Fruit fly (Drosophila melanogaster) whole organism, embryonic: Measurements from ENCODE around the gene bun.

ENCODE experiments used
- CG10267 ChIP-seq: fragments of 200-800 bp; sonication (Bioruptor generic); optimal IDR thresholded peaks from 2 replicates; lab custom pipeline; 2018; ENCODE audit warnings: missing biosample characterization, mild to moderate bottlenecking, missing genetic modification characterization, moderate library complexity
- CG12744 ChIP-seq: fragments of 200-800 bp; sonication (Bioruptor generic); optimal IDR thresholded peaks from 2 replicates; lab custom pipeline; 2016; ENCODE audit warnings: missing biosample characterization, missing genetic modification characterization
- CG13424 ChIP-seq: fragments of 200-800 bp; sonication (Bioruptor generic); optimal IDR thresholded peaks from 2 replicates; lab custom pipeline; 2019; ENCODE audit warnings: missing biosample characterization, mild to moderate bottlenecking, missing genetic modification characterization, moderate library complexity
- CG14014 ChIP-seq: fragments of 200-800 bp; sonication (Bioruptor generic); IDR thresholded peaks from 2 replicates; pipeline ENCODE4 v1.3.6; 2022; ENCODE audit warnings: missing biosample characterization, missing genetic modification characterization
- CG14441 ChIP-seq: fragments of 200-800 bp; sonication (Bioruptor generic); IDR thresholded peaks from 2 replicates; pipeline ENCODE4 v1.3.6; 2022; ENCODE audit warnings: missing biosample characterization, missing genetic modification characterization
- CG1529 ChIP-seq: fragments of 200-800 bp; sonication (Bioruptor generic); optimal IDR thresholded peaks from 3 replicates; lab custom pipeline; 2018; ENCODE audit warnings: missing biosample characterization, missing genetic modification characterization
- CG15696 ChIP-seq: fragments of 200-800 bp; sonication (Bioruptor generic); optimal IDR thresholded peaks from 2 replicates; lab custom pipeline; 2019; ENCODE audit warnings: missing biosample characterization, mild to moderate bottlenecking, missing genetic modification characterization, moderate library complexity
- CG17829 ChIP-seq: fragments of 200-800 bp; optimal IDR thresholded peaks from 2 replicates; lab custom pipeline; 2019; ENCODE audit warnings: missing biosample characterization, mild to moderate bottlenecking, missing genetic modification characterization, moderate library complexity
- CG2120 ChIP-seq: fragments of 200-800 bp; sonication (Bioruptor generic); optimal IDR thresholded peaks from 3 replicates; lab custom pipeline; 2016; ENCODE audit warnings: missing biosample characterization, missing genetic modification characterization
- CG2202 ChIP-seq: fragments of 200-800 bp; sonication (Bioruptor generic); optimal IDR thresholded peaks from 2 replicates; lab custom pipeline; 2018; ENCODE audit warnings: missing biosample characterization, mild to moderate bottlenecking, missing genetic modification characterization
- CG30431 ChIP-seq: fragments of 200-800 bp; sonication (Bioruptor generic); optimal IDR thresholded peaks from 2 replicates; lab custom pipeline; 2017; ENCODE audit warnings: missing biosample characterization, missing genetic modification characterization
- CG32532 ChIP-seq: fragments of 200-800 bp; sonication (Bioruptor generic); IDR thresholded peaks from 2 replicates; pipeline ENCODE4 v1.3.6; 2022; ENCODE audit warnings: missing biosample characterization, missing genetic modification characterization
- CG34224 ChIP-seq: fragments of 200-800 bp; sonication (Bioruptor generic); IDR thresholded peaks from 3 replicates; pipeline ENCODE4 v1.3.6; 2022; ENCODE audit warnings: missing biosample characterization, missing genetic modification characterization; ENCODE audit not compliant: partially characterized antibody
- CG4424 ChIP-seq: fragments of 200-800 bp; sonication (Bioruptor generic); optimal IDR thresholded peaks from 3 replicates; lab custom pipeline; 2016; ENCODE audit warnings: missing biosample characterization, missing genetic modification characterization
- CG4854 ChIP-seq: fragments of 200-800 bp; sonication (Bioruptor generic); optimal IDR thresholded peaks from 2 replicates; lab custom pipeline; 2016; ENCODE audit warnings: missing biosample characterization, missing genetic modification characterization, inconsistent platforms
- CG7357 ChIP-seq: fragments of 200-800 bp; sonication (Bioruptor generic); IDR thresholded peaks from 3 replicates; pipeline ENCODE4 v1.3.6; 2022; ENCODE audit warnings: missing biosample characterization, missing genetic modification characterization
- CG7556 ChIP-seq: fragments of 200-800 bp; sonication (Bioruptor generic); optimal IDR thresholded peaks from 2 replicates; lab custom pipeline; 2017; ENCODE audit warnings: missing biosample characterization, mild to moderate bottlenecking, missing genetic modification characterization
- CG7928 ChIP-seq: fragments of 200-800 bp; sonication (Bioruptor generic); optimal IDR thresholded peaks from 2 replicates; lab custom pipeline; 2017; ENCODE audit warnings: missing biosample characterization, mild to moderate bottlenecking, missing genetic modification characterization
- CG8388 ChIP-seq: fragments of 200-800 bp; sonication (Bioruptor generic); optimal IDR thresholded peaks from 2 replicates; lab custom pipeline; 2019; ENCODE audit warnings: missing biosample characterization, mild to moderate bottlenecking, missing genetic modification characterization, moderate library complexity
- CG8765 ChIP-seq: fragments of 200-800 bp; sonication (Bioruptor generic); IDR thresholded peaks from 2 replicates; pipeline ENCODE4 v1.3.6; 2022; ENCODE audit warnings: missing biosample characterization, missing genetic modification characterization
- D19B ChIP-seq: fragments of 200-800 bp; sonication (Bioruptor generic); optimal IDR thresholded peaks from 2 replicates; lab custom pipeline; 2017; ENCODE audit warnings: missing biosample characterization, mild to moderate bottlenecking, missing genetic modification characterization
- Gsc ChIP-seq: fragments of 200-800 bp; sonication (Bioruptor generic); IDR thresholded peaks from 2 replicates; pipeline ENCODE4 v1.3.6; 2022; ENCODE audit warnings: missing biosample characterization, missing genetic modification characterization
- Hr51 ChIP-seq, 2 experiments: fragments of 200-800 bp; sonication (Bioruptor generic); optimal IDR thresholded peaks; 2 replicates in 1 of 2; 3 replicates in 1 of 2; lab custom pipeline; 2016 to 2018; ENCODE audit warnings: missing biosample characterization in 2 of 2, missing genetic modification characterization in 2 of 2, mild to moderate bottlenecking in 1 of 2, moderate library complexity in 1 of 2
- Rx ChIP-seq: fragments of 200-800 bp; sonication (Bioruptor generic); IDR thresholded peaks from 2 replicates; pipeline ENCODE4 v1.3.6; 2022; ENCODE audit warnings: missing biosample characterization, missing genetic modification characterization
- Six4 ChIP-seq: fragments of 200-800 bp; sonication (Bioruptor generic); optimal IDR thresholded peaks from 2 replicates; lab custom pipeline; 2016; ENCODE audit warnings: missing biosample characterization, missing genetic modification characterization
- Sox102F ChIP-seq: fragments of 200-800 bp; sonication (Bioruptor generic); optimal IDR thresholded peaks from 2 replicates; lab custom pipeline; 2018; ENCODE audit warnings: missing biosample characterization, mild to moderate bottlenecking, missing genetic modification characterization, moderate library complexity
- amos ChIP-seq: fragments of 200-800 bp; sonication (Bioruptor generic); IDR thresholded peaks from 2 replicates; pipeline ENCODE4 v1.3.6; 2022; ENCODE audit warnings: missing biosample characterization, missing genetic modification characterization; ENCODE audit not compliant: partially characterized antibody
- bcd ChIP-seq: fragments of 200-800 bp; sonication (Bioruptor generic); optimal IDR thresholded peaks from 2 replicates; lab custom pipeline; 2017; ENCODE audit warnings: missing biosample characterization, mild to moderate bottlenecking, missing genetic modification characterization
- bsh ChIP-seq, 2 experiments: fragments of 200-800 bp; sonication (Bioruptor generic); optimal IDR thresholded peaks; 2 replicates each; lab custom pipeline; 2017 to 2018; ENCODE audit warnings: mild to moderate bottlenecking in 2 of 2, missing biosample characterization in 2 of 2, missing genetic modification characterization in 2 of 2, moderate library complexity in 1 of 2
- dmrt11E ChIP-seq: fragments of 200-800 bp; sonication (Bioruptor generic); optimal IDR thresholded peaks from 3 replicates; lab custom pipeline; 2018; ENCODE audit warnings: missing biosample characterization, mild to moderate bottlenecking, missing genetic modification characterization, moderate library complexity
- eyg ChIP-seq: fragments of 200-800 bp; sonication (Bioruptor generic); optimal IDR thresholded peaks from 3 replicates; lab custom pipeline; 2016; ENCODE audit warnings: missing biosample characterization, missing genetic modification characterization
- fd96Cb ChIP-seq: fragments of 200-800 bp; sonication (Bioruptor generic); optimal IDR thresholded peaks from 2 replicates; lab custom pipeline; 2018; ENCODE audit warnings: missing biosample characterization, mild to moderate bottlenecking, missing genetic modification characterization, moderate library complexity
- gem ChIP-seq: fragments of 200-800 bp; sonication (Bioruptor generic); optimal IDR thresholded peaks from 2 replicates; lab custom pipeline; 2019; ENCODE audit warnings: missing biosample characterization, mild to moderate bottlenecking, missing genetic modification characterization, moderate library complexity
- grau ChIP-seq: fragments of 200-800 bp; optimal IDR thresholded peaks from 3 replicates; lab custom pipeline; 2019; ENCODE audit warnings: missing biosample characterization, mild to moderate bottlenecking, missing genetic modification characterization, moderate library complexity
- lab ChIP-seq: fragments of 200-800 bp; sonication (Bioruptor generic); optimal IDR thresholded peaks from 3 replicates; lab custom pipeline; 2017; ENCODE audit warnings: missing biosample characterization, missing genetic modification characterization, mild to moderate bottlenecking, moderate library complexity, missing genetic modification reagents
- nau ChIP-seq: fragments of 200-800 bp; sonication (Bioruptor generic); optimal IDR thresholded peaks from 3 replicates; lab custom pipeline; 2017; ENCODE audit warnings: missing biosample characterization, mild to moderate bottlenecking, missing genetic modification characterization, missing genetic modification reagents
- org-1 ChIP-seq: fragments of 200-800 bp; sonication (Bioruptor generic); optimal IDR thresholded peaks from 2 replicates; lab custom pipeline; 2017; ENCODE audit warnings: missing biosample characterization, missing genetic modification characterization
- peb ChIP-seq: fragments of 200-800 bp; sonication (Bioruptor generic); IDR thresholded peaks from 2 replicates; pipeline ENCODE4 v1.3.6; 2022; ENCODE audit warnings: missing biosample characterization, missing genetic modification characterization
- sc ChIP-seq, 3 experiments: fragments of >200 bp in 2 of 3; fragments of 200-800 bp in 1 of 3; sonication (Bioruptor generic) in 1 of 3; optimal IDR thresholded peaks; 2 replicates in 2 of 3; 3 replicates in 1 of 3; lab custom pipeline; 2017; ENCODE audit warnings: mild to moderate bottlenecking in 1 of 3, missing biosample characterization in 1 of 3, missing genetic modification characterization in 1 of 3, missing genetic modification reagents in 1 of 3
- slbo ChIP-seq: fragments of 200-800 bp; sonication (Bioruptor generic); IDR thresholded peaks from 2 replicates; pipeline ENCODE4 v1.3.6; 2022; ENCODE audit warnings: missing biosample characterization, missing genetic modification characterization
- tna ChIP-seq: fragments of 200-800 bp; sonication (Bioruptor generic); IDR thresholded peaks from 2 replicates; pipeline ENCODE4 v1.3.6; 2022; ENCODE audit warnings: missing biosample characterization, missing genetic modification characterization; ENCODE audit not compliant: partially characterized antibody
- ttk ChIP-seq: fragments of 200-800 bp; sonication (Bioruptor generic); IDR thresholded peaks from 2 replicates; pipeline ENCODE4 v2.1.2; 2022; ENCODE audit warnings: missing biosample characterization, missing genetic modification characterization
- unpg ChIP-seq: fragments of 200-800 bp; sonication (Bioruptor generic); optimal IDR thresholded peaks from 3 replicates; lab custom pipeline; 2018; ENCODE audit warnings: missing biosample characterization, mild to moderate bottlenecking, missing genetic modification characterization, moderate library complexity

bun gene

DNA sequence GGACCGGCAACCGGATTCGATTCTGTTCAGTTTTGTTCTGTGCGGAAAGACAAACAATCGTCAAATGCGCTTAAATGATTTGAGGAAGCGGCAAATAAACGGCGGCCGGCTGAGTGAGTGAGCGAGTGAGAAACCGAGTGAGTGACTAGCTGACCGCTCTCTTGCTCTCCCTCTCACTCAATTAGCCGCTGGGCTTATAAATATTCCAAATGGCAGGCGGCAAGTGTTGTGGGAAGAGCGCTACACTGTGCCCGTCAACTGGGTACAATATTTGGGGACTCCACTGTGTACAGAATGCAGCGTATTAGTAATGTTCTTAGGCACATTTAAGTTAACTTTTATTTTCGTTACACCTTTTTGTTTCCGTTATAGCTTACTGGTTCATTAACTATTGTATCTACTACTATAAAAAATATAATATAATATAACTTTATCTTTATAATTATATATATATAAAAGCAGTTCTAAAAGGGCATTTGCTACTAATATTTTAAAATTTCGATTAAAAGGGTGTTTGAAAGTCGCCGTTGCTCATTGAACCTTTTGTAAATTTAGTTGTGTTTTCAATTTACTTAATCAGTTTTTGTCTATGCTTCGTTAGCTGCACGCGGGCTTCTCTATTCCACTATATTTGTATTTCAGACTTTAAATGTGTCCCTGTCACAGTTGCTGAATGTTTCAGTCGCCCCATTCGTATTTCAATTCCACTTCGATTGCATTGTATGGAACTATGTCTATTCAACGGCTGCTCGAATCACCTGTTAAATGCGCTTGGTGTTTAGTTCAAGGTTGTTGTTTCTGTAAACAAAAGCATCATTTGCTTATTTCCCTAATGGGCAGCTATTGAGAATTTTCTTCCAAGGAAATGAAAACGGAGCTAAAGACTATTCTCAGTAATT lies 124.4 kb downstream of the bun start (continued):
- TF ChIP-seq peb (GFP tag; lab: Robert Waterston, UW), result no peak
- 0 out of 2 replicates have a peak, but pooled peaks have one; percentile 39 for TF ChIP-seq slbo (GFP tag; lab: Robert Waterston, UW)
- TF ChIP-seq bcd (GFP tag; lab: Kevin White, UChicago), result peak; percentile 11
- no peak; the same call in 1 of the 2 replicates for TF ChIP-seq tna (GFP tag; lab: Robert Waterston, UW)
- TF ChIP-seq CG8765 (GFP tag; lab: Robert Waterston, UW), result no peak
- no peak for TF ChIP-seq Six4
- TF ChIP-seq amos (GFP tag; lab: Robert Waterston, UW), result peak; percentile 34; the same call in 1 of the 2 replicates
- TF ChIP-seq CG32532 (GFP tag; lab: Robert Waterston, UW), result peak; percentile 44
- TF ChIP-seq CG1529, result no peak
- no peak for TF ChIP-seq nau (GFP tag; lab: Kevin White, UChicago)
- no peak for TF ChIP-seq Rx
- peak; percentile 37 for TF ChIP-seq gem (tag; lab: Kevin White, UChicago)
- TF ChIP-seq org-1 (GFP tag; lab: Kevin White, UChicago), result no peak
- no peak for TF ChIP-seq sc (optimal IDR thresholded peaks at IDR 0.05; lab: Kevin White, UChicago)
- no peak for TF ChIP-seq sc (GFP tag; optimal IDR thresholded peaks at IDR 0.05; lab: Kevin White, UChicago)
- no peak for TF ChIP-seq CG30431 (GFP tag; lab: Kevin White, UChicago)
- TF ChIP-seq CG2202 (tag; lab: Kevin White, UChicago), result no peak
- no peak for TF ChIP-seq eyg (GFP tag; lab: Kevin White, UChicago)
- TF ChIP-seq CG14014 (GFP tag; lab: Robert Waterston, UW), result peak; percentile 36; the same call in 1 of the 2 replicates
- TF ChIP-seq CG12744 (GFP tag; lab: Kevin White, UChicago), result no peak

DNA sequence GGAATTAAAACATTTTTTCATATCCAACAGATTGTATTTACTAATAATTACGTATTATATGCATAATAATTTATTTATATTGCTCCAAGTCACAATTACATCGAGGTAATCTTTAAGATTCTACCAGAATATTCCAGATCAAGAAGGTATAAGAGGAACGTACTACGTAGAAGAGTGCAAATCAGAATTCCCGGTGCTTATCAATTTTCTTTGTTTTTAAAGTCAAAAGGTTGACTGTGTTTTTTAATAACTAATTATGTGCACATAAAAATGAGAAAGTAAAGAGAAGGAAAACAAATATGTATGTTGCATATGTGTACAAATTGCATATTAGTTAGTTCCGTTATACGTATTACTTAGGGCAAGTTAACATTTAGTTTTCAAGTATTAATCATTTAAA lies 125.2 kb downstream of the bun start:
- TF ChIP-seq CG4854 (GFP tag; lab: Kevin White, UChicago), result no peak
- TF ChIP-seq CG34224 (GFP tag; lab: Robert Waterston, UW), result 0 out of 3 replicates have a peak, but pooled peaks have one; percentile 3

DNA sequence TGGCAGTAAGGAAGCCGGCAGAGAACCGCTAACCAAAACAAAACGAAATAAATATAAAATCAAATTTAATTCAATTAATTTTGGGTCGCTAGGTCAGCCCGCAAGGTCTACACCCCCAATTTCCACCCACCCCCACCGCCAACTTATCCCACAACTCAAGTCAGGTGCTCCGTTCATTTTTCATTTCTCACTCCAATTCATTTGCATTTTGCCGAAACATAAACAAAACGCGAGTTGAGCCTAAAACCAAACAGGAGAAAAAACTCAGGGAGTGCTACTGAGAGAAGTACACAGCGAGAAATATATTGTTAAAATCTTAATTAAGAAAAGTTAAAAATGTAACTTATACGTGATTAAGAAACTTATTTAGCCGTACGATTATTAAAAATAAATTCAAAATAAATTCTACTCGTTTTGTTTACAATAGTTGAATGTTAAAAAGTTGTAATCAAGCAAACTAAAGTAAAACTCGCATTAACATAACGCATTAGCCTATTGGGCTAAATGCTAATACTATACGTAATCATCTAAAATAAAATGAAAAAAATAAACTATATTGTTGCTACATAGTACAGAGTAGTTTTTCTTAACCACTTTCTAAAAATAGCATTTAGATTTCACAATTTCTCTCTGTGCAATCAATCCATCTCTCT lies 130.8 kb downstream of the bun start:
- TF ChIP-seq CG15696 (tag; lab: Kevin White, UChicago) (peak; percentile 13), Hr51 (GFP tag; optimal IDR thresholded peaks at IDR 0.05; lab: Kevin White, UChicago) (peak in 1 of 2 experiments; percentile 44), CG14441 (GFP tag; lab: Robert Waterston, UW) (no peak), CG10267 (tag; lab: Kevin White, UChicago) (peak; percentile 29), CG7556 (GFP tag; lab: Kevin White, UChicago) (peak; percentile 59), CG7928 (GFP tag; lab: Kevin White, UChicago) (no peak), CG7357 (GFP tag; lab: Robert Waterston, UW) (no peak), grau (tag; lab: Kevin White, UChicago) (peak; percentile 37), ttk (GFP tag; lab: Robert Waterston, UW) (no peak), CG4424 (peak; percentile 19), CG8388 (GFP tag; lab: Kevin White, UChicago) (peak; percentile 23), dmrt11E (tag; lab: Kevin White, UChicago) (peak; percentile 42), CG13424 (tag; lab: Kevin White, UChicago) (peak; percentile 12), Sox102F (GFP tag; lab: Kevin White, UChicago) (peak; percentile 42), fd96Cb (peak; percentile 31), lab (GFP tag; lab: Kevin White, UChicago) (peak; percentile 6), bsh (GFP tag; optimal IDR thresholded peaks at IDR 0.05; lab: Kevin White, UChicago) (peak in 1 of 2 experiments; percentile 16), unpg (GFP tag; lab: Kevin White, UChicago) (peak; percentile 21), CG17829 (tag; lab: Kevin White, UChicago) (peak; percentile 11), CG2120 (GFP tag; lab: Kevin White, UChicago) (peak; percentile 37), D19B (no peak), Gsc (GFP tag; lab: Robert Waterston, UW) (no peak)
